Worm (Caenorhabditis elegans) whole organism, dauer: ENCODE results near the gene C50F4.8.

Experiments used
- unc-62 ChIP-seq: sonication (generic microtip); optimal IDR thresholded peaks from 2 replicates; lab custom pipeline; 2017; ENCODE audit warnings: missing biosample characterization, missing genetic modification reagents, missing genetic modification characterization

C50F4.8 gene

ce11 chrV:9518832-9519231 is at the start of gene C50F4.8:
Gene C50F4.8, minus strand, starts transcription at chrV:9518859.
- TF ChIP-seq unc-62 (GFP tag; lab: Kevin White, UChicago): no peak

- no peak for TF ChIP-seq unc-62 (GFP tag; lab: Kevin White, UChicago)
Observed at ce11 chrV:9563585-9563984, 44.9 kb upstream of the C50F4.8 start.

ce11 chrV:9561624-9562179 is 43.0 kb upstream of the C50F4.8 start, which contains the start of gene rgef-1:
Gene rgef-1, minus strand, starts transcription at chrV:9561674.
- no peak for TF ChIP-seq unc-62 (GFP tag; lab: Kevin White, UChicago)

- no peak for TF ChIP-seq unc-62 (GFP tag; lab: Kevin White, UChicago)
Observed at ce11 chrV:9556668-9557067, 38.0 kb upstream of the C50F4.8 start.

- no peak for TF ChIP-seq unc-62 (GFP tag; lab: Kevin White, UChicago)
Observed at ce11 chrV:9550313-9550712, 31.7 kb upstream of the C50F4.8 start, which contains the start of gene ehbp-1. Gene ehbp-1, plus strand, starts transcription at chrV:9550644.

ce11 chrV:9549459-9549858 is 30.8 kb upstream of the C50F4.8 start, which contains the start of gene nstp-10:
Gene nstp-10, minus strand, starts transcription at chrV:9549836.
- TF ChIP-seq unc-62 (GFP tag; lab: Kevin White, UChicago): no peak

ce11 chrV:9546860-9547269 is 28.2 kb upstream of the C50F4.8 start, which contains the start of gene his-37:
Gene his-37, plus strand, starts transcription at chrV:9547105.
- TF ChIP-seq unc-62 (GFP tag; lab: Kevin White, UChicago): no peak

ce11 chrV:9546042-9546581 is 27.5 kb upstream of the C50F4.8 start, which contains the start of gene C50F4.6:
Gene C50F4.6, plus strand, starts transcription at chrV:9546092.
- no peak for TF ChIP-seq unc-62 (GFP tag; lab: Kevin White, UChicago)

- TF ChIP-seq unc-62 (GFP tag; lab: Kevin White, UChicago): no peak
Observed at ce11 chrV:9545238-9545709, 26.6 kb upstream of the C50F4.8 start, which contains the start of the genes his-35 and his-41. Gene his-35, minus strand, starts transcription at chrV:9545288. Gene his-41, plus strand, starts transcription at chrV:9545536.

ce11 chrV:9544176-9544632 is 25.5 kb upstream of the C50F4.8 start, which contains the start of gene mdf-1:
Gene mdf-1, minus strand, starts transcription at chrV:9544226.
- TF ChIP-seq unc-62 (GFP tag; lab: Kevin White, UChicago): no peak

ce11 chrV:9541506-9541905 is 22.8 kb upstream of the C50F4.8 start, which contains the start of gene C50F4.16:
Gene C50F4.16, minus strand, starts transcription at chrV:9541606.
- TF ChIP-seq unc-62 (GFP tag; lab: Kevin White, UChicago): no peak

- no peak for TF ChIP-seq unc-62 (GFP tag; lab: Kevin White, UChicago)
Observed at ce11 chrV:9539638-9540037, 21.0 kb upstream of the C50F4.8 start, which contains the start of gene C50F4.12. Gene C50F4.12, minus strand, starts transcription at chrV:9539738.

ce11 chrV:9536505-9536904 is 17.8 kb upstream of the C50F4.8 start, which contains the start of gene C50F4.4:
Gene C50F4.4, plus strand, starts transcription at chrV:9536771.
- TF ChIP-seq unc-62 (GFP tag; lab: Kevin White, UChicago): no peak

- no peak for TF ChIP-seq unc-62 (GFP tag; lab: Kevin White, UChicago)
Observed at ce11 chrV:9534621-9535020, 16.0 kb upstream of the C50F4.8 start, which contains the start of gene tag-329. Gene tag-329, plus strand, starts transcription at chrV:9534921.

ce11 chrV:9531477-9531876 is 12.8 kb upstream of the C50F4.8 start, which contains the start of the genes C50F4.10 and pfk-1.2:
Gene C50F4.10, minus strand, starts transcription at chrV:9531577.
Gene pfk-1.2, plus strand, starts transcription at chrV:9531801.
- TF ChIP-seq unc-62 (GFP tag; lab: Kevin White, UChicago): no peak

- no peak for TF ChIP-seq unc-62 (GFP tag; lab: Kevin White, UChicago)
Observed at ce11 chrV:9527984-9528383, 9.3 kb upstream of the C50F4.8 start.
